Worm (Caenorhabditis elegans): Measurements from ENCODE around the gene srw-107.

DNA sequence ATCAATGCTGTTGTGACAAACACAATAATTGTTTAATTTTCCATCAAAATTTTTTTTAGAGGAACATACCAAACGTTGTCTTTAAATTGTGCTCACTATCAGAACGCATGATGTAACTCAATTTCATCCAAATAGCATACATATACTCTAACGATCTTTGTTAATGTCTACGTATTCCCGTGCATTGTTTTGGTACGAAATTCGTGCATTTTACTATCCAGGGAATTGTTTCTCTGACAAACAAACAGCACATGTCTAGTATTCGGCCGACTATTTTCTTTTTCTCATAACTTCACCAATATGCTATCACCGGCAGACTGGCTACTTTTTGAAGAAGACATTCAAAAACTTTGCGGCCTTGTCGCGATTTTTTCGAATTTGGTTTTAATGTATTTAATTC, 30.0 kb downstream of the srw-107 start, which contains the start of gene str-196:
- no peak for TF ChIP-seq unc-86 (tag; optimal IDR thresholded peaks at IDR 0.05)
- TF ChIP-seq lim-6 (tag; optimal IDR thresholded peaks at IDR 0.05) = no peak
- TF ChIP-seq hlh-6 (tag; optimal IDR thresholded peaks at IDR 0.05) = no peak
- no peak for TF ChIP-seq Y22D7AL.16 (tag; optimal IDR thresholded peaks at IDR 0.05)
- TF ChIP-seq nhr-11 (tag; optimal IDR thresholded peaks at IDR 0.05) = no peak
- TF ChIP-seq pqm-1 (tag; optimal IDR thresholded peaks at IDR 0.05) = no peak
- no peak for TF ChIP-seq K09A11.1 (tag; optimal IDR thresholded peaks at IDR 0.05; ENCODE audit: insufficient read depth)
- TF ChIP-seq C38D4.7 (GFP tag; optimal IDR thresholded peaks at IDR 0.05) = no peak
